Worm (Caenorhabditis elegans): ENCODE data around the gene coq-2.
A peak's percentile ranks its signal among the peaks of the same experiment; 100 is the strongest.

ce11 chrIII:6969781-6970342, 34.1 kb downstream of the coq-2 start:
- TF ChIP-seq him-1 (tag; optimal IDR thresholded peaks at IDR 0.05) = no peak
- TF ChIP-seq W03F9.2 (tag; optimal IDR thresholded peaks at IDR 0.05) = peak; percentile 50

Data from whole organism, L4/young adult.